Worm (Caenorhabditis elegans) whole organism, L4 larva: ENCODE results near the gene efk-1.

Experiments
- D1046.2 ChIP-seq: fragments of 200-800 bp; sonication (Bioruptor generic); IDR thresholded peaks from 2 replicates; pipeline ENCODE4 v1.3.6; 2022; ENCODE audit warnings: missing genetic modification characterization, missing compliant biosample characterization
- F37D6.2 ChIP-seq: sonication (generic microtip); optimal IDR thresholded peaks from 2 replicates; lab custom pipeline; 2016; ENCODE audit warnings: mild to moderate bottlenecking, missing genetic modification characterization, missing compliant biosample characterization
- F44E2.7 ChIP-seq: fragments of 200-800 bp; sonication (Bioruptor generic); IDR thresholded peaks from 2 replicates; pipeline ENCODE4 v2.1.2; 2022; ENCODE audit warnings: missing genetic modification characterization, missing compliant biosample characterization
- F49E8.2 ChIP-seq: sonication (generic microtip); optimal IDR thresholded peaks from 2 replicates; lab custom pipeline; 2016; ENCODE audit warnings: missing compliant biosample characterization, mild to moderate bottlenecking, missing genetic modification characterization, borderline replicate concordance
- R02D3.7 ChIP-seq: fragments of 150-350 bp; sonication (generic microtip); optimal IDR thresholded peaks from 3 replicates; lab custom pipeline; 2014; ENCODE audit warnings: missing biosample characterization, missing genetic modification characterization
- Y48G9A.11 ChIP-seq: fragments of 200-800 bp; sonication (Bioruptor generic); IDR thresholded peaks from 2 replicates; pipeline ENCODE4 v1.3.6; 2022; ENCODE audit warnings: missing genetic modification reagents, missing genetic modification characterization, missing compliant biosample characterization
- Y5F2A.4 ChIP-seq: fragments of 200-800 bp; sonication (Bioruptor generic); optimal IDR thresholded peaks from 2 replicates; lab custom pipeline; 2018; ENCODE audit warnings: mild to moderate bottlenecking, missing genetic modification characterization, missing compliant biosample characterization
- Y75B8A.6 ChIP-seq: fragments of 200-800 bp; sonication (Bioruptor generic); IDR thresholded peaks from 2 replicates; pipeline ENCODE4 v1.3.6; 2022; ENCODE audit warnings: missing genetic modification reagents, missing genetic modification characterization, missing compliant biosample characterization
- ZK546.5 ChIP-seq, 2 experiments: sonication (generic microtip); optimal IDR thresholded peaks; 2 replicates each; lab custom pipeline; 2017; ENCODE audit warnings: missing biosample characterization in 2 of 2, missing genetic modification characterization in 2 of 2
- aly-2 ChIP-seq: sonication (generic microtip); optimal IDR thresholded peaks from 2 replicates; lab custom pipeline; 2018; ENCODE audit warnings: missing biosample characterization, missing genetic modification characterization
- arid-1 ChIP-seq: fragments of 200-800 bp; sonication (Bioruptor generic); conservative IDR thresholded peaks from 2 replicates; pipeline ENCODE4 v1.3.6; 2022; ENCODE audit warnings: missing genetic modification reagents, missing genetic modification characterization, missing compliant biosample characterization
- ceh-28 ChIP-seq: fragments of 150-350 bp; optimal IDR thresholded peaks from 2 replicates; lab custom pipeline; 2014; ENCODE audit warnings: missing biosample characterization, missing genetic modification reagents, missing genetic modification characterization
- ceh-32 ChIP-seq: sonication (generic microtip); optimal IDR thresholded peaks from 2 replicates; lab custom pipeline; 2016; ENCODE audit warnings: mild to moderate bottlenecking, missing genetic modification characterization, missing compliant biosample characterization; ENCODE audit not compliant: poor library complexity
- ceh-62 ChIP-seq: sonication (generic microtip); optimal IDR thresholded peaks from 2 replicates; lab custom pipeline; 2017; ENCODE audit warnings: missing biosample characterization, missing genetic modification characterization
- ceh-82 ChIP-seq: sonication (generic microtip); optimal IDR thresholded peaks from 2 replicates; lab custom pipeline; 2017; ENCODE audit warnings: missing biosample characterization, missing genetic modification characterization
- ctbp-1 ChIP-seq: fragments of 200-800 bp; sonication (Bioruptor generic); IDR thresholded peaks from 2 replicates; pipeline ENCODE4 v1.3.6; 2022; ENCODE audit warnings: missing genetic modification reagents, missing genetic modification characterization, missing compliant biosample characterization
- daf-8 ChIP-seq: fragments of 200-800 bp; sonication (Bioruptor generic); IDR thresholded peaks from 2 replicates; pipeline ENCODE4 v1.3.6; 2022; ENCODE audit warnings: missing genetic modification characterization, missing compliant biosample characterization
- dmd-6 ChIP-seq: fragments of 200-800 bp; sonication (Bioruptor generic); IDR thresholded peaks from 2 replicates; pipeline ENCODE4 v1.3.6; 2022; ENCODE audit warnings: missing genetic modification reagents, missing genetic modification characterization, missing compliant biosample characterization
- dmd-8 ChIP-seq: fragments of 200-800 bp; sonication (Bioruptor generic); IDR thresholded peaks from 2 replicates; pipeline ENCODE4 v1.3.6; 2022; ENCODE audit warnings: missing genetic modification characterization, missing compliant biosample characterization
- dpl-1 ChIP-seq: fragments of 150-350 bp; optimal IDR thresholded peaks from 2 replicates; lab custom pipeline; 2014; ENCODE audit warnings: missing biosample characterization, missing genetic modification reagents, missing genetic modification characterization
- fos-1 ChIP-seq: fragments of 150-350 bp; optimal IDR thresholded peaks from 2 replicates; lab custom pipeline; 2014; ENCODE audit warnings: missing biosample characterization, missing genetic modification characterization
- hif-1 ChIP-seq, 2 experiments: sonication (generic microtip); optimal IDR thresholded peaks; 2 replicates each; lab custom pipeline; 2016 to 2017; ENCODE audit warnings: missing compliant biosample characterization in 2 of 2, missing genetic modification characterization in 2 of 2, missing genetic modification reagents in 2 of 2, missing genotype in 2 of 2, mild to moderate bottlenecking in 1 of 2
- hlh-11 ChIP-seq: fragments of 200-800 bp; sonication (Bioruptor generic); optimal IDR thresholded peaks from 2 replicates; lab custom pipeline; 2018; ENCODE audit warnings: mild to moderate bottlenecking, missing genetic modification characterization, missing compliant biosample characterization
- jun-1 ChIP-seq: fragments of 150-350 bp; optimal IDR thresholded peaks from 2 replicates; lab custom pipeline; 2014; ENCODE audit warnings: missing biosample characterization, missing genetic modification reagents, missing genetic modification characterization
- lin-13 ChIP-seq: fragments of 150-350 bp; optimal IDR thresholded peaks from 2 replicates; lab custom pipeline; 2014; ENCODE audit warnings: missing biosample characterization, missing genetic modification reagents, missing genetic modification characterization
- lin-38 ChIP-seq: fragments of 200-800 bp; sonication (Bioruptor generic); IDR thresholded peaks from 2 replicates; pipeline ENCODE4 v1.3.6; 2022; ENCODE audit warnings: missing genetic modification reagents, missing genetic modification characterization, missing compliant biosample characterization
- mep-1 ChIP-seq: fragments of 150-350 bp; sonication (generic microtip); optimal IDR thresholded peaks from 3 replicates; lab custom pipeline; 2014; ENCODE audit warnings: missing biosample characterization, missing genetic modification characterization
- mes-2 ChIP-seq: sonication (generic microtip); optimal IDR thresholded peaks from 2 replicates; lab custom pipeline; 2016; ENCODE audit warnings: missing genotype, mild to moderate bottlenecking, missing genetic modification characterization, missing compliant biosample characterization; ENCODE audit not compliant: poor library complexity, severe bottlenecking
- mxl-3 ChIP-seq: fragments of 200-800 bp; sonication (Bioruptor generic); optimal IDR thresholded peaks from 2 replicates; lab custom pipeline; 2018; ENCODE audit warnings: mild to moderate bottlenecking, missing genetic modification characterization, missing compliant biosample characterization
- nhr-25 ChIP-seq: sonication (generic microtip); optimal IDR thresholded peaks from 2 replicates; lab custom pipeline; 2017; ENCODE audit warnings: missing genetic modification characterization, mild to moderate bottlenecking, missing compliant biosample characterization, antibody characterized with exemption, moderate library complexity, borderline replicate concordance; ENCODE audit not compliant: insufficient read depth
- nhr-28 ChIP-seq: fragments of 150-350 bp; optimal IDR thresholded peaks from 2 replicates; lab custom pipeline; 2014; ENCODE audit warnings: missing biosample characterization, missing genetic modification characterization
- nhr-41 ChIP-seq: fragments of 200-800 bp; sonication (Bioruptor generic); IDR thresholded peaks from 2 replicates; pipeline ENCODE4 v1.3.6; 2022; ENCODE audit warnings: missing genetic modification reagents, missing genetic modification characterization, missing compliant biosample characterization
- nhr-48 ChIP-seq: sonication (generic microtip); optimal IDR thresholded peaks from 2 replicates; lab custom pipeline; 2016; ENCODE audit warnings: mild to moderate bottlenecking, missing genetic modification characterization, missing compliant biosample characterization
- nhr-6 ChIP-seq: fragments of 150-350 bp; optimal IDR thresholded peaks from 2 replicates; lab custom pipeline; 2014; ENCODE audit warnings: missing biosample characterization, missing genetic modification characterization
- nhr-76 ChIP-seq: fragments of 150-350 bp; optimal IDR thresholded peaks from 2 replicates; lab custom pipeline; 2014; ENCODE audit warnings: missing biosample characterization, missing genetic modification characterization
- nhr-77 ChIP-seq: fragments of 150-350 bp; optimal IDR thresholded peaks from 2 replicates; lab custom pipeline; 2014; ENCODE audit warnings: missing biosample characterization, missing genetic modification characterization
- pha-4 ChIP-seq, 2 experiments: fragments of 150-350 bp in 1 of 2; fragments of 200-800 bp in 1 of 2; sonication (Bioruptor generic) in 1 of 2; IDR thresholded peaks in 1 of 2; optimal IDR thresholded peaks in 1 of 2; 2 replicates each; pipeline versions ENCODE4 v1.3.6 to Lab custom; 2014 to 2022; ENCODE audit warnings: missing genetic modification characterization in 2 of 2, missing genetic modification reagents in 2 of 2, missing biosample characterization in 1 of 2, missing compliant biosample characterization in 1 of 2
- rbr-2 ChIP-seq: sonication (generic microtip); optimal IDR thresholded peaks from 2 replicates; lab custom pipeline; 2016; ENCODE audit warnings: missing genotype, missing genetic modification characterization, missing compliant biosample characterization
- saeg-2 ChIP-seq: fragments of 200-800 bp; sonication (Bioruptor generic); IDR thresholded peaks from 2 replicates; pipeline ENCODE4 v1.3.6; 2022; ENCODE audit warnings: missing genetic modification reagents, missing genetic modification characterization, missing compliant biosample characterization
- sdz-12 ChIP-seq: fragments of 200-800 bp; sonication (Bioruptor generic); optimal IDR thresholded peaks from 2 replicates; lab custom pipeline; 2018; ENCODE audit warnings: mild to moderate bottlenecking, missing genetic modification characterization, missing compliant biosample characterization
- unc-130 ChIP-seq: sonication (generic microtip); optimal IDR thresholded peaks from 2 replicates; lab custom pipeline; 2016; ENCODE audit warnings: missing genetic modification reagents, missing genetic modification characterization, missing compliant biosample characterization
- zip-11 ChIP-seq: fragments of 200-800 bp; sonication (Bioruptor generic); IDR thresholded peaks from 2 replicates; pipeline ENCODE4 v1.3.6; 2022; ENCODE audit warnings: missing genetic modification characterization, missing compliant biosample characterization
- ztf-11 ChIP-seq: fragments of 150-350 bp; optimal IDR thresholded peaks from 2 replicates; lab custom pipeline; 2014; ENCODE audit warnings: missing biosample characterization, missing genetic modification characterization
- ztf-7 ChIP-seq: fragments of 150-350 bp; optimal IDR thresholded peaks from 2 replicates; lab custom pipeline; 2014; ENCODE audit warnings: missing biosample characterization, missing genetic modification characterization

efk-1 gene

ce11 chrIII:6207881-6208280, 39.5 kb upstream of the efk-1 start, which contains the start of gene C23G10.2 (continued):
- TF ChIP-seq mxl-3 (GFP tag; lab: Kevin White, UChicago), result peak; percentile 24
- TF ChIP-seq ceh-82 (tag; lab: Kevin White, UChicago), result no peak
- no peak for TF ChIP-seq ztf-7 (tag; lab: Kevin White, UChicago)
- TF ChIP-seq ceh-62 (tag; lab: Kevin White, UChicago), result no peak
- no peak for TF ChIP-seq F37D6.2
- TF ChIP-seq F44E2.7 (GFP tag; lab: Robert Waterston, UW), result 0 out of 2 replicates have a peak, but pooled peaks have one; percentile 7
- TF ChIP-seq F49E8.2 (tag; lab: Kevin White, UChicago), result peak; percentile 43
- peak; percentile 51; the same call in 1 of the 2 replicates for TF ChIP-seq Y48G9A.11 (GFP tag; lab: Robert Waterston, UW)
- no peak for TF ChIP-seq daf-8 (GFP tag; lab: Robert Waterston, UW)
- TF ChIP-seq lin-38, result peak; percentile 34; the same call in 1 of the 2 replicates
- no peak for TF ChIP-seq R02D3.7 (tag; lab: Kevin White, UChicago)
- peak; percentile 20 for TF ChIP-seq nhr-28
- TF ChIP-seq Y75B8A.6 (GFP tag; lab: Robert Waterston, UW), result 0 out of 2 replicates have a peak, but pooled peaks have one; percentile 25
- TF ChIP-seq mes-2 (tag; lab: Kevin White, UChicago), result peak; percentile 24
- TF ChIP-seq ctbp-1 (GFP tag; lab: Robert Waterston, UW), result 0 out of 2 replicates have a peak, but pooled peaks have one; percentile 39

ce11 chrIII:6207046-6207445, 38.7 kb upstream of the efk-1 start:
- TF ChIP-seq ztf-11 (tag; lab: Kevin White, UChicago) (no peak), saeg-2 (GFP tag; lab: Robert Waterston, UW) (0 out of 2 replicates have a peak, but pooled peaks have one; percentile 18), mep-1 (no peak), dmd-8 (GFP tag; lab: Robert Waterston, UW) (0 out of 2 replicates have a peak, but pooled peaks have one; percentile 4)
- TF ChIP-seq, all 104 proteins: peak for 2

ce11 chrIII:6206161-6206853, 38.0 kb upstream of the efk-1 start, which contains the start of the genes sna-3 and rps-3:
sna-3 (minus strand) TSS chrIII:6206211.
rps-3 (plus strand) TSS chrIII:6206803.
- TF ChIP-seq nhr-25 (tag; lab: Kevin White, UChicago), result peak; percentile 22
- TF ChIP-seq nhr-77 (tag; lab: Kevin White, UChicago), result peak; percentile 91
- no peak for TF ChIP-seq ceh-32 (tag; lab: Kevin White, UChicago)
- TF ChIP-seq dmd-6, result peak; percentile 43
- TF ChIP-seq pha-4 (GFP tag; IDR thresholded peaks at IDR 0.05; lab: Robert Waterston, UW), result no peak
- peak; percentile 26 for TF ChIP-seq pha-4 (tag; optimal IDR thresholded peaks at IDR 0.05; lab: Kevin White, UChicago)
- no peak for TF ChIP-seq fos-1 (tag; lab: Kevin White, UChicago)
- TF ChIP-seq nhr-6 (tag; lab: Kevin White, UChicago), result peak; percentile 45
- TF ChIP-seq ctbp-1 (GFP tag; lab: Robert Waterston, UW), result no peak
- TF ChIP-seq hif-1 (tag; optimal IDR thresholded peaks at IDR 0.05; lab: Kevin White, UChicago), result peak in 1 of 2 experiments; percentile 2
- no peak for TF ChIP-seq aly-2 (tag; lab: Kevin White, UChicago)
- peak; percentile 69 for TF ChIP-seq nhr-28
- TF ChIP-seq daf-8 (GFP tag; lab: Robert Waterston, UW), result no peak
- TF ChIP-seq nhr-41 (GFP tag; lab: Robert Waterston, UW), result no peak
- TF ChIP-seq dmd-8 (GFP tag; lab: Robert Waterston, UW), result no peak
- TF ChIP-seq jun-1 (tag; lab: Kevin White, UChicago), result no peak
- TF ChIP-seq ceh-28 (tag; lab: Kevin White, UChicago), result no peak
- TF ChIP-seq dpl-1 (GFP tag; lab: Kevin White, UChicago), result peak; percentile 82
- TF ChIP-seq nhr-48, result no peak
- TF ChIP-seq rbr-2 (tag; lab: Kevin White, UChicago), result peak; percentile 70
- peak; percentile 73 for TF ChIP-seq arid-1 (GFP tag; lab: Robert Waterston, UW)
- TF ChIP-seq zip-11 (GFP tag; lab: Robert Waterston, UW), result no peak
- no peak for TF ChIP-seq Y5F2A.4 (GFP tag; lab: Kevin White, UChicago)
- TF ChIP-seq sdz-12 (GFP tag; lab: Kevin White, UChicago), result no peak
- peak; percentile 69 for TF ChIP-seq unc-130
- no peak for TF ChIP-seq nhr-76 (tag; lab: Kevin White, UChicago)
- TF ChIP-seq ceh-62 (tag; lab: Kevin White, UChicago), result no peak
- TF ChIP-seq F44E2.7 (GFP tag; lab: Robert Waterston, UW), result no peak
- peak; percentile 89 for TF ChIP-seq mep-1
- TF ChIP-seq mxl-3 (GFP tag; lab: Kevin White, UChicago), result no peak
- TF ChIP-seq hlh-11 (tag; lab: Kevin White, UChicago), result peak; percentile 33
- TF ChIP-seq lin-38, result peak; percentile 69
- no peak for TF ChIP-seq D1046.2 (GFP tag; lab: Robert Waterston, UW)
- peak; percentile 72 for TF ChIP-seq lin-13 (GFP tag; lab: Kevin White, UChicago)
- no peak for TF ChIP-seq ZK546.5 (tag; optimal IDR thresholded peaks at IDR 0.05; lab: Kevin White, UChicago)
